Worm (Caenorhabditis elegans): ENCODE measurements around the gene F40F12.3.

DNA sequence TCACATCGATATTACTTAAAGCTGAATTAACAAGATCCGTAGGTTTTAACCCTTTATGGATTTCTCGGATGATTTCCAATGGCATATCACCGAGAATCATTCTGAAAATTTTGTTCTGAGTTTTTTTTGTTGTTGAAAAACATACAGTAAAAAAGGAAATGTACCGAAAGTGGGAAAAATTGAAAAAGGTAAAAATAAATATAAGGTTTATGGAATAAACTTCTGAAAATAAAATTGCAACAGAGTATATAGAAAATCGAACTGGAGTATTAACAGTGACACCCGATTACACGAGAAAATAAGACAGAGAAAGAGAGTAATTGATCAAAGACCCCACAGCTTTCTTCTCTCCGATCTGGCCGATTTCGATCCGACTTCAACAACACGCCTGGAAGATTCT, 31.2 kb upstream of the F40F12.3 start, which contains the start of gene K03H1.11:
- no peak for TF ChIP-seq elt-3 (tag; optimal IDR thresholded peaks at IDR 0.05)
- no peak for TF ChIP-seq ztf-11 (tag; optimal IDR thresholded peaks at IDR 0.05)
- no peak for TF ChIP-seq fkh-2 (tag; optimal IDR thresholded peaks at IDR 0.05)
